Fruit fly (Drosophila melanogaster) whole organism, prepupa: Measurements from ENCODE around the gene CG2202.

Experiments used
- CG10631 ChIP-seq: fragments of 200-800 bp; sonication (Bioruptor generic); optimal IDR thresholded peaks from 2 replicates; lab custom pipeline; 2016; ENCODE audit warnings: missing biosample characterization, missing genetic modification characterization
- CG10669 ChIP-seq: fragments of 200-800 bp; sonication (Bioruptor generic); optimal IDR thresholded peaks from 3 replicates; lab custom pipeline; 2018; ENCODE audit warnings: missing biosample characterization, mild to moderate bottlenecking, missing genetic modification characterization, moderate library complexity
- CG11294 ChIP-seq: fragments of 200-800 bp; sonication (Bioruptor generic); IDR thresholded peaks from 2 replicates; pipeline ENCODE4 v1.3.6; 2022; ENCODE audit warnings: missing biosample characterization, missing genetic modification characterization
- CG11762 ChIP-seq: fragments of 200-800 bp; sonication (Bioruptor generic); optimal IDR thresholded peaks from 3 replicates; lab custom pipeline; 2016; ENCODE audit warnings: missing biosample characterization, missing genetic modification characterization; ENCODE audit not compliant: insufficient read depth
- CG11902 ChIP-seq: fragments of 200-800 bp; sonication (Bioruptor generic); optimal IDR thresholded peaks from 3 replicates; lab custom pipeline; 2016; ENCODE audit warnings: missing biosample characterization, missing genetic modification characterization
- CG15336 ChIP-seq: fragments of 200-800 bp; sonication (Bioruptor generic); IDR thresholded peaks from 2 replicates; pipeline ENCODE4 v1.3.6; 2022; ENCODE audit warnings: missing biosample characterization, missing genetic modification characterization
- CG1621 ChIP-seq: fragments of 200-800 bp; sonication (Bioruptor generic); optimal IDR thresholded peaks from 3 replicates; lab custom pipeline; 2018; ENCODE audit warnings: missing biosample characterization, mild to moderate bottlenecking, missing genetic modification characterization
- CG16779 ChIP-seq: fragments of 200-800 bp; sonication (Bioruptor generic); optimal IDR thresholded peaks from 3 replicates; lab custom pipeline; 2017; ENCODE audit warnings: missing biosample characterization, mild to moderate bottlenecking, missing genetic modification characterization
- CG3032 ChIP-seq: fragments of 200-800 bp; optimal IDR thresholded peaks from 2 replicates; lab custom pipeline; 2019; ENCODE audit warnings: missing biosample characterization, mild to moderate bottlenecking, missing genetic modification characterization, moderate library complexity
- CG31627 ChIP-seq: fragments of 200-800 bp; sonication (Bioruptor generic); optimal IDR thresholded peaks from 3 replicates; lab custom pipeline; 2016; ENCODE audit warnings: missing biosample characterization, missing genetic modification characterization
- CG32006 ChIP-seq: fragments of 200-800 bp; sonication (Bioruptor generic); optimal IDR thresholded peaks from 3 replicates; lab custom pipeline; 2017; ENCODE audit warnings: missing biosample characterization, mild to moderate bottlenecking, missing genetic modification characterization
- CG34406 ChIP-seq: fragments of 200-800 bp; sonication (Bioruptor generic); optimal IDR thresholded peaks from 3 replicates; lab custom pipeline; 2016; ENCODE audit warnings: missing biosample characterization, missing genetic modification characterization
- CG3919 ChIP-seq: fragments of 200-800 bp; sonication (Bioruptor generic); optimal IDR thresholded peaks from 3 replicates; lab custom pipeline; 2016; ENCODE audit warnings: missing biosample characterization, missing genetic modification characterization
- CG4318 ChIP-seq: fragments of 200-800 bp; sonication (Bioruptor generic); optimal IDR thresholded peaks from 3 replicates; lab custom pipeline; 2017; ENCODE audit warnings: missing biosample characterization, mild to moderate bottlenecking, missing genetic modification characterization
- CG6163 ChIP-seq: fragments of 200-800 bp; sonication (Bioruptor generic); IDR thresholded peaks from 3 replicates; pipeline ENCODE4 v1.3.6; 2022; ENCODE audit warnings: missing biosample characterization, missing genetic modification characterization
- CG6276 ChIP-seq: fragments of 200-800 bp; sonication (Bioruptor generic); optimal IDR thresholded peaks from 2 replicates; lab custom pipeline; 2017; ENCODE audit warnings: missing biosample characterization, mild to moderate bottlenecking, missing genetic modification characterization
- CG6792 ChIP-seq: fragments of 200-800 bp; sonication (Bioruptor generic); optimal IDR thresholded peaks from 3 replicates; lab custom pipeline; 2016; ENCODE audit warnings: missing biosample characterization, missing genetic modification characterization
- CG7368 ChIP-seq: fragments of 200-800 bp; sonication (Bioruptor generic); optimal IDR thresholded peaks from 3 replicates; lab custom pipeline; 2016; ENCODE audit warnings: missing biosample characterization, missing genetic modification characterization
- CG8319 ChIP-seq: fragments of 200-800 bp; sonication (Bioruptor generic); optimal IDR thresholded peaks from 3 replicates; lab custom pipeline; 2016; ENCODE audit warnings: missing biosample characterization, missing genetic modification characterization
- CG8632 ChIP-seq: fragments of 200-800 bp; sonication (Bioruptor generic); optimal IDR thresholded peaks from 3 replicates; lab custom pipeline; 2016; ENCODE audit warnings: missing biosample characterization, missing genetic modification characterization
- CG9139 ChIP-seq: fragments of 200-800 bp; sonication (Bioruptor generic); optimal IDR thresholded peaks from 3 replicates; lab custom pipeline; 2017; ENCODE audit warnings: missing biosample characterization, mild to moderate bottlenecking, missing genetic modification characterization
- Eip75B ChIP-seq: fragments of 200-800 bp; sonication (Bioruptor generic); optimal IDR thresholded peaks from 3 replicates; lab custom pipeline; 2016; ENCODE audit warnings: missing biosample characterization, missing genetic modification characterization
- Eip78C ChIP-seq: fragments of 200-800 bp; sonication (Bioruptor generic); peaks from one replicate; lab custom pipeline; 2016; ENCODE audit warnings: missing biosample characterization, missing genetic modification characterization
- Eip93F ChIP-seq: fragments of 200-800 bp; sonication (Bioruptor generic); optimal IDR thresholded peaks from 2 replicates; lab custom pipeline; 2016; ENCODE audit warnings: missing biosample characterization, mild to moderate bottlenecking, missing genetic modification characterization
- Ets21C ChIP-seq: fragments of 200-800 bp; sonication (Bioruptor generic); optimal IDR thresholded peaks from 3 replicates; lab custom pipeline; 2016; ENCODE audit warnings: missing biosample characterization, missing genetic modification characterization
- Ets96B ChIP-seq: fragments of 200-800 bp; optimal IDR thresholded peaks from 2 replicates; lab custom pipeline; 2019; ENCODE audit warnings: missing biosample characterization, mild to moderate bottlenecking, missing genetic modification characterization, moderate library complexity
- Hr38 ChIP-seq: sonication (Bioruptor generic); optimal IDR thresholded peaks from 2 replicates; lab custom pipeline; 2016; ENCODE audit warnings: missing biosample characterization, missing genetic modification characterization
- Hr39 ChIP-seq: fragments of 200-800 bp; sonication (Bioruptor generic); optimal IDR thresholded peaks from 2 replicates; lab custom pipeline; 2016; ENCODE audit warnings: missing biosample characterization, missing genetic modification characterization
- Hr4 ChIP-seq: fragments of 200-800 bp; sonication (Bioruptor generic); optimal IDR thresholded peaks from 3 replicates; lab custom pipeline; 2016; ENCODE audit warnings: missing biosample characterization, missing genetic modification characterization
- Lpt ChIP-seq: fragments of 200-800 bp; sonication (Bioruptor generic); optimal IDR thresholded peaks from 3 replicates; lab custom pipeline; 2016; ENCODE audit warnings: missing biosample characterization, missing genetic modification characterization
- Met ChIP-seq: fragments of 200-800 bp; sonication (Bioruptor generic); optimal IDR thresholded peaks from 3 replicates; lab custom pipeline; 2016; ENCODE audit warnings: missing biosample characterization, missing genetic modification characterization
- OdsH ChIP-seq: fragments of 200-800 bp; sonication (Bioruptor generic); optimal IDR thresholded peaks from 3 replicates; lab custom pipeline; 2016; ENCODE audit warnings: missing biosample characterization, missing genetic modification characterization
- Smox ChIP-seq: fragments of 200-800 bp; sonication (Bioruptor generic); optimal IDR thresholded peaks from 3 replicates; lab custom pipeline; 2016; ENCODE audit warnings: missing biosample characterization, missing genetic modification characterization
- Sox102F ChIP-seq: fragments of 200-800 bp; sonication (Bioruptor generic); optimal IDR thresholded peaks from 2 replicates; lab custom pipeline; 2016; ENCODE audit warnings: missing biosample characterization, mild to moderate bottlenecking, missing genetic modification characterization
- achi ChIP-seq: fragments of 200-800 bp; sonication (Bioruptor generic); optimal IDR thresholded peaks from 3 replicates; lab custom pipeline; 2016; ENCODE audit warnings: missing biosample characterization, missing genetic modification characterization
- cyc ChIP-seq: fragments of 200-800 bp; sonication (Bioruptor generic); optimal IDR thresholded peaks from 3 replicates; lab custom pipeline; 2016; ENCODE audit warnings: missing biosample characterization, missing genetic modification characterization
- dac ChIP-seq: fragments of 200-800 bp; sonication (Bioruptor generic); optimal IDR thresholded peaks from 2 replicates; lab custom pipeline; 2017; ENCODE audit warnings: missing biosample characterization, mild to moderate bottlenecking, missing genetic modification characterization
- dsx ChIP-seq: fragments of 200-800 bp; optimal IDR thresholded peaks from 3 replicates; lab custom pipeline; 2019; ENCODE audit warnings: missing biosample characterization, mild to moderate bottlenecking, missing genetic modification characterization, moderate library complexity; ENCODE audit not compliant: poor library complexity, severe bottlenecking
- eg ChIP-seq: fragments of 200-800 bp; sonication (Bioruptor generic); IDR thresholded peaks from 3 replicates; pipeline ENCODE4 v1.3.6; 2022; ENCODE audit warnings: missing biosample characterization, missing genetic modification characterization
- esn ChIP-seq: fragments of 200-800 bp; sonication (Bioruptor generic); optimal IDR thresholded peaks from 2 replicates; lab custom pipeline; 2016; ENCODE audit warnings: missing biosample characterization, mild to moderate bottlenecking, missing genetic modification characterization, moderate library complexity
- fd85E ChIP-seq: fragments of 200-800 bp; sonication (Bioruptor generic); optimal IDR thresholded peaks from 3 replicates; lab custom pipeline; 2016; ENCODE audit warnings: missing biosample characterization, missing genetic modification characterization
- fkh ChIP-seq: fragments of 200-800 bp; sonication (Bioruptor generic); optimal IDR thresholded peaks from 3 replicates; lab custom pipeline; 2017; ENCODE audit warnings: missing biosample characterization, mild to moderate bottlenecking, missing genetic modification characterization, moderate library complexity
- lz ChIP-seq: fragments of 200-800 bp; sonication (Bioruptor generic); optimal IDR thresholded peaks from 3 replicates; lab custom pipeline; 2016; ENCODE audit warnings: missing biosample characterization, missing genetic modification characterization
- pdm3 ChIP-seq: fragments of 200-800 bp; sonication (Bioruptor generic); optimal IDR thresholded peaks from 3 replicates; lab custom pipeline; 2016; ENCODE audit warnings: missing biosample characterization, missing genetic modification characterization
- salr ChIP-seq, 2 experiments: fragments of 200-800 bp; sonication (Bioruptor generic); optimal IDR thresholded peaks; 3 replicates each; lab custom pipeline; 2016 to 2018; ENCODE audit warnings: missing biosample characterization in 2 of 2, missing genetic modification characterization in 2 of 2, mild to moderate bottlenecking in 1 of 2
- spab ChIP-seq: fragments of 200-800 bp; sonication (Bioruptor generic); optimal IDR thresholded peaks from 2 replicates; lab custom pipeline; 2017; ENCODE audit warnings: missing biosample characterization, mild to moderate bottlenecking, missing genetic modification characterization, missing genetic modification reagents
- ss ChIP-seq, 2 experiments: fragments of 200-800 bp; sonication (Bioruptor generic); optimal IDR thresholded peaks; 2 replicates in 1 of 2; 3 replicates in 1 of 2; lab custom pipeline; 2017 to 2018; ENCODE audit warnings: mild to moderate bottlenecking in 2 of 2, missing biosample characterization in 2 of 2, missing genetic modification characterization in 2 of 2, moderate library complexity in 1 of 2
- svp ChIP-seq: fragments of 200-800 bp; sonication (Bioruptor generic); peaks from one replicate; lab custom pipeline; 2016; ENCODE audit warnings: missing biosample characterization, missing genetic modification characterization
- topi ChIP-seq: fragments of 200-800 bp; sonication (Bioruptor generic); optimal IDR thresholded peaks from 3 replicates; lab custom pipeline; 2016; ENCODE audit warnings: missing biosample characterization, missing genetic modification characterization
- vri ChIP-seq: fragments of 200-800 bp; sonication (Bioruptor generic); optimal IDR thresholded peaks from 3 replicates; lab custom pipeline; 2016; ENCODE audit warnings: missing biosample characterization, mild to moderate bottlenecking, missing genetic modification characterization

Gene CG2202

dm6 chrX:10893208-10893607 lies 44.7 kb downstream of the CG2202 start (continued):
- TF ChIP-seq salr (GFP tag; optimal IDR thresholded peaks at IDR 0.05; lab: Kevin White, UChicago) (no peak), CG6163 (GFP tag; lab: Robert Waterston, UW) (no peak; the same call in 2 of the 3 replicates), CG3032 (peak; percentile 14), lz (GFP tag; lab: Kevin White, UChicago) (peak; percentile 22)

- no peak for TF ChIP-seq CG34406 (GFP tag; lab: Kevin White, UChicago)
- no peak for TF ChIP-seq CG10631
- TF ChIP-seq dac (GFP tag; lab: Kevin White, UChicago) = no peak
- no peak for TF ChIP-seq Hr4 (GFP tag; lab: Kevin White, UChicago)
- TF ChIP-seq vri (GFP tag; lab: Kevin White, UChicago) = no peak
- no peak for TF ChIP-seq CG6792 (GFP tag; lab: Kevin White, UChicago)
- no peak for TF ChIP-seq topi
- TF ChIP-seq Ets21C = no peak
- TF ChIP-seq eg (GFP tag; lab: Robert Waterston, UW) = no peak
- TF ChIP-seq Sox102F = no peak
- TF ChIP-seq Met (GFP tag; lab: Kevin White, UChicago) = no peak
- TF ChIP-seq Eip78C = peak; percentile 46
- TF ChIP-seq Lpt (GFP tag; lab: Kevin White, UChicago) = no peak
- no peak for TF ChIP-seq CG3919 (GFP tag; lab: Kevin White, UChicago)
- no peak for TF ChIP-seq CG31627 (GFP tag; lab: Kevin White, UChicago)
- TF ChIP-seq CG16779 (tag; lab: Kevin White, UChicago) = no peak
- no peak for TF ChIP-seq ss (GFP tag; optimal IDR thresholded peaks at IDR 0.05; lab: Kevin White, UChicago)
- TF ChIP-seq Eip93F (GFP tag; lab: Kevin White, UChicago) = no peak
- TF ChIP-seq CG11762 (GFP tag; lab: Kevin White, UChicago) = no peak
- TF ChIP-seq CG4318 = no peak
- TF ChIP-seq CG1621 (tag; lab: Kevin White, UChicago) = no peak
- TF ChIP-seq pdm3 (GFP tag; lab: Kevin White, UChicago) = no peak
- TF ChIP-seq dsx = no peak
- TF ChIP-seq CG9139 (GFP tag; lab: Kevin White, UChicago) = no peak
- TF ChIP-seq Hr38 = no peak
- TF ChIP-seq cyc (GFP tag; lab: Kevin White, UChicago) = no peak
- no peak for TF ChIP-seq CG11902 (GFP tag; lab: Kevin White, UChicago)
- TF ChIP-seq CG7368 = no peak
- TF ChIP-seq fd85E (GFP tag; lab: Kevin White, UChicago) = no peak
- TF ChIP-seq lz (GFP tag; lab: Kevin White, UChicago) = no peak
- TF ChIP-seq CG10669 (GFP tag; lab: Kevin White, UChicago) = no peak
- TF ChIP-seq CG8319 (GFP tag; lab: Kevin White, UChicago) = no peak
- no peak for TF ChIP-seq fkh (GFP tag; lab: Kevin White, UChicago)
- peak; percentile 16 for TF ChIP-seq OdsH (GFP tag; lab: Kevin White, UChicago)
- TF ChIP-seq CG6276 (GFP tag; lab: Kevin White, UChicago) = no peak
- TF ChIP-seq CG6163 (GFP tag; lab: Robert Waterston, UW) = no peak
- no peak for TF ChIP-seq CG8632 (GFP tag; lab: Kevin White, UChicago)
- TF ChIP-seq Smox (GFP tag; lab: Kevin White, UChicago) = no peak
- no peak for TF ChIP-seq Ets96B (tag; lab: Kevin White, UChicago)
- no peak for TF ChIP-seq CG15336 (GFP tag; lab: Robert Waterston, UW)
- peak; percentile 8 for TF ChIP-seq Hr39
- TF ChIP-seq esn (GFP tag; lab: Kevin White, UChicago) = peak; percentile 18
- TF ChIP-seq CG32006 (GFP tag; lab: Kevin White, UChicago) = no peak
- TF ChIP-seq achi = peak; percentile 65
- TF ChIP-seq svp (GFP tag; lab: Kevin White, UChicago) = peak; percentile 54
- no peak for TF ChIP-seq CG3032
- TF ChIP-seq Eip75B (GFP tag; lab: Kevin White, UChicago) = no peak
- no peak for TF ChIP-seq CG11294 (GFP tag; lab: Robert Waterston, UW)
- TF ChIP-seq spab (GFP tag; lab: Kevin White, UChicago) = no peak
- TF ChIP-seq salr (GFP tag; optimal IDR thresholded peaks at IDR 0.05; lab: Kevin White, UChicago) = no peak
Observed at dm6 chrX:10899232-10899631, 50.7 kb downstream of the CG2202 start, which contains the start of gene CG1582. Gene CG1582, minus strand, starts transcription at chrX:10899302.
